Worm (Caenorhabditis elegans) whole organism, L1 larva: ENCODE data around the gene nlg-1.

Source experiments
- C04F5.9 ChIP-seq: sonication (generic microtip); optimal IDR thresholded peaks from 2 replicates; lab custom pipeline; 2016; ENCODE audit warnings: missing genetic modification characterization, missing compliant biosample characterization
- alr-1 ChIP-seq: fragments of 200-800 bp; sonication (Bioruptor generic); optimal IDR thresholded peaks from 2 replicates; lab custom pipeline; 2018; ENCODE audit warnings: borderline replicate concordance, mild to moderate bottlenecking, missing genetic modification characterization, missing compliant biosample characterization
- blmp-1 ChIP-seq: fragments of 150-350 bp; optimal IDR thresholded peaks from 2 replicates; lab custom pipeline; 2014; ENCODE audit warnings: missing biosample characterization, missing genetic modification characterization
- ceh-8 ChIP-seq: fragments of 200-800 bp; sonication (Bioruptor generic); optimal IDR thresholded peaks from 2 replicates; lab custom pipeline; 2018; ENCODE audit warnings: mild to moderate bottlenecking, missing genetic modification characterization, moderate library complexity, missing compliant biosample characterization
- ceh-88 ChIP-seq: fragments of 200-800 bp; sonication (Bioruptor generic); IDR thresholded peaks from 2 replicates; pipeline ENCODE4 v1.3.6; 2022; ENCODE audit warnings: missing genetic modification characterization, missing compliant biosample characterization
- dpl-1 ChIP-seq, 3 experiments: fragments of 150-350 bp in 2 of 3; sonication (generic microtip) in 1 of 3; optimal IDR thresholded peaks; 2 replicates each; lab custom pipeline; 2014 to 2017; ENCODE audit warnings: missing biosample characterization in 3 of 3, missing genetic modification characterization in 3 of 3, missing genetic modification reagents in 3 of 3
- efl-1 ChIP-seq, 4 experiments: fragments of 150-350 bp; optimal IDR thresholded peaks in 3 of 4; peaks in 1 of 4; 1 replicate in 1 of 4; 2 replicates in 3 of 4; lab custom pipeline; 2014; ENCODE audit warnings: missing biosample characterization in 2 of 4, missing genetic modification characterization in 2 of 4, missing genetic modification reagents in 2 of 4
- egl-13 ChIP-seq: sonication (generic microtip); optimal IDR thresholded peaks from 2 replicates; lab custom pipeline; 2016; ENCODE audit warnings: missing genotype, missing genetic modification reagents, missing genetic modification characterization, missing compliant biosample characterization
- elt-2 ChIP-seq: sonication (generic microtip); optimal IDR thresholded peaks from 2 replicates; lab custom pipeline; 2016; ENCODE audit warnings: missing genetic modification characterization, mild to moderate bottlenecking, inconsistent platforms, missing compliant biosample characterization, missing genetic modification reagents
- elt-3 ChIP-seq, 6 experiments: fragments of 150-350 bp in 1 of 6; sonication (generic microtip); optimal IDR thresholded peaks; 2 replicates each; lab custom pipeline; 2017 to 2018; ENCODE audit warnings: missing biosample characterization in 6 of 6, missing genetic modification characterization in 6 of 6, inconsistent platforms in 1 of 6
- fkh-10 ChIP-seq: sonication (generic microtip); optimal IDR thresholded peaks from 2 replicates; lab custom pipeline; 2017; ENCODE audit warnings: missing biosample characterization, missing genetic modification reagents, missing genetic modification characterization
- fkh-4 ChIP-seq: sonication (generic microtip); optimal IDR thresholded peaks from 2 replicates; lab custom pipeline; 2016; ENCODE audit warnings: missing compliant biosample characterization, missing genetic modification characterization, borderline replicate concordance
- fkh-8 ChIP-seq: sonication (generic microtip); optimal IDR thresholded peaks from 2 replicates; lab custom pipeline; 2016; ENCODE audit warnings: mild to moderate bottlenecking, missing genetic modification characterization, missing compliant biosample characterization
- grh-1 ChIP-seq: fragments of 200-800 bp; sonication (Bioruptor generic); IDR thresholded peaks from 2 replicates; pipeline ENCODE4 v1.3.6; 2022; ENCODE audit warnings: missing genetic modification reagents, missing genetic modification characterization, missing compliant biosample characterization
- hlh-17 ChIP-seq: fragments of 200-800 bp; sonication (Bioruptor generic); optimal IDR thresholded peaks from 2 replicates; lab custom pipeline; 2018; ENCODE audit warnings: missing genetic modification characterization, mild to moderate bottlenecking, missing compliant biosample characterization, moderate library complexity, borderline replicate concordance
- lin-14 ChIP-seq: fragments of 200-800 bp; sonication (Bioruptor generic); optimal IDR thresholded peaks from 2 replicates; lab custom pipeline; 2018; ENCODE audit warnings: mild to moderate bottlenecking, missing genetic modification characterization, moderate library complexity, missing compliant biosample characterization
- lin-35 ChIP-seq, 2 experiments: fragments of 150-350 bp; optimal IDR thresholded peaks; 2 replicates each; lab custom pipeline; 2014; ENCODE audit warnings: missing biosample characterization in 2 of 2, missing genetic modification characterization in 2 of 2, missing genetic modification reagents in 2 of 2
- lsy-2 ChIP-seq, 2 experiments: fragments of 150-350 bp; optimal IDR thresholded peaks; 2 replicates each; lab custom pipeline; 2014; ENCODE audit warnings: missing biosample characterization in 2 of 2, missing genetic modification characterization in 2 of 2
- nhr-19 ChIP-seq: fragments of 200-800 bp; sonication (Bioruptor generic); conservative IDR thresholded peaks from 2 replicates; pipeline ENCODE4 v1.3.6; 2022; ENCODE audit warnings: missing genetic modification characterization, missing compliant biosample characterization
- nhr-20 ChIP-seq: sonication (generic microtip); optimal IDR thresholded peaks from 2 replicates; lab custom pipeline; 2016; ENCODE audit warnings: mild to moderate bottlenecking, missing genetic modification characterization, missing compliant biosample characterization
- nhr-237 ChIP-seq: fragments of 150-350 bp; optimal IDR thresholded peaks from 2 replicates; lab custom pipeline; 2014; ENCODE audit warnings: missing biosample characterization, missing genetic modification characterization
- nhr-71 ChIP-seq: sonication (generic microtip); optimal IDR thresholded peaks from 2 replicates; lab custom pipeline; 2016; ENCODE audit warnings: mild to moderate bottlenecking, missing genetic modification characterization, moderate library complexity, missing compliant biosample characterization
- nhr-77 ChIP-seq: fragments of 150-350 bp; optimal IDR thresholded peaks from 2 replicates; lab custom pipeline; 2014; ENCODE audit warnings: missing biosample characterization, missing genetic modification characterization
- nhr-85 ChIP-seq: sonication (generic microtip); peaks from one replicate; lab custom pipeline; 2016; ENCODE audit warnings: missing genetic modification characterization, inconsistent platforms, missing compliant biosample characterization
- nhr-90 ChIP-seq: sonication (generic microtip); optimal IDR thresholded peaks from 2 replicates; lab custom pipeline; 2016; ENCODE audit warnings: mild to moderate bottlenecking, missing genetic modification characterization, missing compliant biosample characterization; ENCODE audit not compliant: poor library complexity
- pax-3 ChIP-seq: fragments of 200-800 bp; sonication (Bioruptor generic); optimal IDR thresholded peaks from 2 replicates; lab custom pipeline; 2018; ENCODE audit warnings: mild to moderate bottlenecking, missing genetic modification characterization, moderate library complexity, missing compliant biosample characterization
- pqm-1 ChIP-seq: sonication (generic microtip); optimal IDR thresholded peaks from 3 replicates; lab custom pipeline; 2017; ENCODE audit warnings: missing biosample characterization, missing genetic modification characterization
- rnt-1 ChIP-seq: sonication (generic microtip); optimal IDR thresholded peaks from 2 replicates; lab custom pipeline; 2016; ENCODE audit warnings: mild to moderate bottlenecking, missing genetic modification characterization, moderate library complexity, missing compliant biosample characterization
- snpc-4 ChIP-seq: fragments of 150-350 bp; optimal IDR thresholded peaks from 2 replicates; lab custom pipeline; 2014; ENCODE audit warnings: missing biosample characterization, missing genetic modification characterization
- snu-23 ChIP-seq: sonication (generic microtip); optimal IDR thresholded peaks from 2 replicates; lab custom pipeline; 2016; ENCODE audit warnings: missing genetic modification characterization, missing compliant biosample characterization
- sup-37 ChIP-seq: fragments of 200-800 bp; sonication (Bioruptor generic); optimal IDR thresholded peaks from 2 replicates; lab custom pipeline; 2018; ENCODE audit warnings: mild to moderate bottlenecking, missing genetic modification characterization, missing compliant biosample characterization
- swsn-7 ChIP-seq: sonication (generic microtip); optimal IDR thresholded peaks from 2 replicates; lab custom pipeline; 2016; ENCODE audit warnings: missing genetic modification characterization, missing compliant biosample characterization
- vab-15 ChIP-seq: sonication (generic microtip); optimal IDR thresholded peaks from 2 replicates; lab custom pipeline; 2017; ENCODE audit warnings: missing genotype, mild to moderate bottlenecking, missing genetic modification characterization, missing compliant biosample characterization

Gene nlg-1

ce11 chrX:13633876-13634479 is 3.0 kb upstream of the nlg-1 start:
- TF ChIP-seq fkh-10 (peak; percentile 65), pqm-1 (tag; lab: Kevin White, UChicago) (no peak), blmp-1 (tag; lab: Kevin White, UChicago) (no peak), nhr-71 (peak; percentile 52), ceh-88 (GFP tag; lab: Robert Waterston, UW) (no peak), C04F5.9 (no peak), lsy-2 (tag; optimal IDR thresholded peaks at IDR 0.05; lab: Kevin White, UChicago) (peak; percentile 2 to 13), nhr-77 (tag; lab: Kevin White, UChicago) (no peak), nhr-19 (peak; percentile 33; the same call in 1 of the 2 replicates), vab-15 (tag; lab: Kevin White, UChicago) (no peak), snu-23 (peak; percentile 13), lin-14 (GFP tag; lab: Kevin White, UChicago) (peak; percentile 61), alr-1 (tag; lab: Kevin White, UChicago) (no peak), nhr-20 (no peak), rnt-1 (peak; percentile 56), pax-3 (tag; lab: Kevin White, UChicago) (no peak), hlh-17 (GFP tag; lab: Kevin White, UChicago) (no peak), elt-2 (tag; lab: Kevin White, UChicago) (no peak), elt-3 (tag; optimal IDR thresholded peaks at IDR 0.05; lab: Kevin White, UChicago) (no peak), fkh-8 (tag; lab: Kevin White, UChicago) (no peak)

DNA sequence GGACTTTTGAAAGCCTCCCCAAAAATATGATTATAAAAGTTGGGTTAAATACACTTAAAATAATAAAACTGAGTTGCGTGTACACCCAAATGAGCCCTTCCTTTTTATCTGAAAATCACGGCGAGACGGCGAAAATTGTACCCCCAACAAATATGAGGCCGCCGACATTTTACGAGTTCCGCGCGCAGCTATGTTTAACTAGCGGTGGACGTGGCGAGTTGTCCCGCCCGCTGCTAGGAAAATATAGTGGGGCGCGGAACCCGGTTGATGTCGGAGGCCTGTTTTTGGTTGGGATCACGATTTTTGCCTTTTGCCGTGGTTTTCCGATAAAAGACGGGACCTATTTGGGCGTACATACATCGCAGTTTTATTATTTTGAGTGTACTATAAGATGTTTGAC is 2.1 kb upstream of the nlg-1 start:
- TF ChIP-seq lin-35 (GFP tag; optimal IDR thresholded peaks at IDR 0.05; lab: Kevin White, UChicago) = no peak
- peak; percentile 82 for TF ChIP-seq snpc-4 (tag; lab: Kevin White, UChicago)

- TF ChIP-seq dpl-1 (GFP tag; optimal IDR thresholded peaks at IDR 0.05; lab: Kevin White, UChicago) = no peak
- TF ChIP-seq lin-14 (GFP tag; lab: Kevin White, UChicago) = peak; percentile 59
- no peak for TF ChIP-seq nhr-237 (tag; lab: Kevin White, UChicago)
- no peak for TF ChIP-seq nhr-85 (tag; lab: Kevin White, UChicago)
- TF ChIP-seq ceh-8 (GFP tag; lab: Kevin White, UChicago) = peak; percentile 20
- no peak for TF ChIP-seq fkh-4
- peak; percentile 17 for TF ChIP-seq nhr-71
- TF ChIP-seq nhr-90 (tag; lab: Kevin White, UChicago) = no peak
- TF ChIP-seq sup-37 (GFP tag; lab: Kevin White, UChicago) = no peak
Measured at ce11 chrX:13632245-13632644, 1.3 kb upstream of the nlg-1 start.

- TF ChIP-seq efl-1 (optimal IDR thresholded peaks at IDR 0.05; lab: Kevin White, UChicago) = no peak
- peak in 1 of 2 experiments; percentile 19 for TF ChIP-seq efl-1 (GFP tag; optimal IDR thresholded peaks at IDR 0.05 in 1 of 2; lab: Kevin White, UChicago)
- TF ChIP-seq swsn-7 = no peak
Measured at ce11 chrX:13621628-13622027, 9.3 kb downstream of the nlg-1 start, which contains the start of gene Y12A6A.1. Gene Y12A6A.1 (minus strand): TSS chrX:13621728.

DNA sequence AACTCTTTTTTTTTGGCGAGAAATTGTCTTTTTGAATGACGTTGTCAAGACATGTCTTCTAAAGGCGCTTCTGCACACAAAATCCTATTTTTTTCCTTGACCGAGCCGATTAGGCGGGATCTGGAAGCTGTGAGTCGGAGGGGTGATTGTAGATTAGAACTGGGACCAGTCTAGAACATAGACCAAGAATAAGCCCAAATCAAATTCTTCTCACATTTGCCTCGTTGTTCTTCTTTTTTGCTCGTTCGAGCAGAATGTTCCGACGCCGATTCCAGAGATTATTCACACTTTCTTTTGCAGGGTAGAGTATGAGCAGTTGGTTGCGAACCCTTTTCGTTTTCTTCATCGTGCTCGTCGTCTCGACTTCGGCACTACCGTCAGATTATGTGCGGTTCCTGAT is 12.4 kb downstream of the nlg-1 start, which contains the start of gene nlp-53:
nlp-53 (plus strand) TSS at position 301 of the 400 bp plus-strand sequence.
- TF ChIP-seq rnt-1 (no peak), grh-1 (no peak), nhr-19 (no peak), nhr-90 (tag; lab: Kevin White, UChicago) (no peak), lin-35 (GFP tag; optimal IDR thresholded peaks at IDR 0.05; lab: Kevin White, UChicago) (no peak), vab-15 (tag; lab: Kevin White, UChicago) (no peak), sup-37 (GFP tag; lab: Kevin White, UChicago) (no peak), egl-13 (tag; lab: Kevin White, UChicago) (no peak), nhr-85 (tag; lab: Kevin White, UChicago) (peak; percentile 36)
